Fruit fly (Drosophila melanogaster) whole organism, embryonic: ENCODE measurements around the gene Scgalpha.

ENCODE experiments used
- ATbp ChIP-seq: fragments of 200-800 bp; sonication (Bioruptor generic); optimal IDR thresholded peaks from 2 replicates; lab custom pipeline; 2017; ENCODE audit warnings: missing biosample characterization, mild to moderate bottlenecking, missing genetic modification characterization, missing genetic modification reagents
- Ada2b ChIP-seq: fragments of 200-800 bp; sonication (Bioruptor generic); IDR thresholded peaks from 2 replicates; pipeline ENCODE4 v1.3.6; 2022; ENCODE audit warnings: missing biosample characterization, missing genetic modification characterization
- BEAF-32 ChIP-seq: fragments of 200-800 bp; sonication (Bioruptor generic); optimal IDR thresholded peaks from 3 replicates; lab custom pipeline; 2017; ENCODE audit warnings: missing biosample characterization, missing genetic modification characterization, mild to moderate bottlenecking, moderate library complexity, missing genetic modification reagents
- C15 ChIP-seq: fragments of 200-800 bp; sonication (Bioruptor generic); IDR thresholded peaks from 3 replicates; pipeline ENCODE4 v1.3.6; 2022; ENCODE audit warnings: missing biosample characterization, missing genetic modification characterization
- CG10366 ChIP-seq: fragments of 200-800 bp; sonication (Bioruptor generic); IDR thresholded peaks from 2 replicates; pipeline ENCODE4 v1.3.6; 2022; ENCODE audit warnings: missing biosample characterization, missing genetic modification characterization
- CG13624 ChIP-seq: fragments of 200-800 bp; sonication (Bioruptor generic); optimal IDR thresholded peaks from 2 replicates; lab custom pipeline; 2016; ENCODE audit warnings: missing biosample characterization, missing genetic modification characterization
- CG14014 ChIP-seq: fragments of 200-800 bp; sonication (Bioruptor generic); IDR thresholded peaks from 2 replicates; pipeline ENCODE4 v1.3.6; 2022; ENCODE audit warnings: missing biosample characterization, missing genetic modification characterization
- CG16863 ChIP-seq: fragments of 200-800 bp; sonication (Bioruptor generic); optimal IDR thresholded peaks from 3 replicates; lab custom pipeline; 2016; ENCODE audit warnings: missing biosample characterization, missing genetic modification characterization
- CG18764 ChIP-seq: fragments of 200-800 bp; sonication (Bioruptor generic); optimal IDR thresholded peaks from 3 replicates; lab custom pipeline; 2016; ENCODE audit warnings: missing biosample characterization, missing genetic modification characterization
- CG2712 ChIP-seq: fragments of 200-800 bp; optimal IDR thresholded peaks from 3 replicates; lab custom pipeline; 2019; ENCODE audit warnings: missing biosample characterization, mild to moderate bottlenecking, missing genetic modification characterization, moderate library complexity
- CG31365 ChIP-seq: fragments of 200-800 bp; sonication (Bioruptor generic); optimal IDR thresholded peaks from 2 replicates; lab custom pipeline; 2018; ENCODE audit warnings: missing biosample characterization, mild to moderate bottlenecking, missing genetic modification characterization
- CG33557 ChIP-seq: fragments of 200-800 bp; sonication (Bioruptor generic); optimal IDR thresholded peaks from 2 replicates; lab custom pipeline; 2019; ENCODE audit warnings: missing biosample characterization, mild to moderate bottlenecking, missing genetic modification characterization, moderate library complexity
- CG34376 ChIP-seq: fragments of 200-800 bp; sonication (Bioruptor generic); optimal IDR thresholded peaks from 2 replicates; lab custom pipeline; 2018; ENCODE audit warnings: missing biosample characterization, mild to moderate bottlenecking, missing genetic modification characterization
- CG34422 ChIP-seq: fragments of 200-800 bp; sonication (Bioruptor generic); IDR thresholded peaks from 3 replicates; pipeline ENCODE4 v1.3.6; 2022; ENCODE audit warnings: missing biosample characterization, missing genetic modification characterization
- CG4854 ChIP-seq: fragments of 200-800 bp; sonication (Bioruptor generic); optimal IDR thresholded peaks from 2 replicates; lab custom pipeline; 2016; ENCODE audit warnings: missing biosample characterization, missing genetic modification characterization, inconsistent platforms
- CG7372 ChIP-seq: fragments of 200-800 bp; sonication (Bioruptor generic); IDR thresholded peaks from 2 replicates; pipeline ENCODE4 v1.3.6; 2022; ENCODE audit warnings: missing biosample characterization, missing genetic modification characterization
- CG8924 ChIP-seq: fragments of 200-800 bp; optimal IDR thresholded peaks from 3 replicates; lab custom pipeline; 2019; ENCODE audit warnings: missing biosample characterization, mild to moderate bottlenecking, missing genetic modification characterization, moderate library complexity
- CG9437 ChIP-seq: fragments of 200-800 bp; sonication (Bioruptor generic); optimal IDR thresholded peaks from 2 replicates; lab custom pipeline; 2018; ENCODE audit warnings: missing biosample characterization, mild to moderate bottlenecking, missing genetic modification characterization
- CG9609 ChIP-seq: fragments of 200-800 bp; sonication (Bioruptor generic); optimal IDR thresholded peaks from 3 replicates; lab custom pipeline; 2016; ENCODE audit warnings: missing biosample characterization, missing genetic modification characterization
- CG9817 ChIP-seq: fragments of 200-800 bp; sonication (Bioruptor generic); optimal IDR thresholded peaks from 2 replicates; lab custom pipeline; 2018; ENCODE audit warnings: missing biosample characterization, mild to moderate bottlenecking, missing genetic modification characterization, moderate library complexity
- Chrac-16 ChIP-seq: fragments of 200-800 bp; sonication (Bioruptor generic); optimal IDR thresholded peaks from 3 replicates; lab custom pipeline; 2016; ENCODE audit warnings: missing biosample characterization, missing genetic modification characterization
- Dip3 ChIP-seq: fragments of 200-800 bp; sonication (Bioruptor generic); optimal IDR thresholded peaks from 3 replicates; lab custom pipeline; 2016; ENCODE audit warnings: missing biosample characterization, missing genetic modification characterization
- Eip74EF ChIP-seq, 2 experiments: fragments of 200-800 bp in 1 of 2; fragments of >200 bp in 1 of 2; sonication (Bioruptor generic) in 1 of 2; optimal IDR thresholded peaks; 2 replicates each; lab custom pipeline; 2017 to 2019; ENCODE audit warnings: missing biosample characterization in 2 of 2, missing genetic modification characterization in 2 of 2, mild to moderate bottlenecking in 1 of 2, moderate library complexity in 1 of 2
- Fer1 ChIP-seq: fragments of 200-800 bp; sonication (Bioruptor generic); optimal IDR thresholded peaks from 2 replicates; lab custom pipeline; 2017; ENCODE audit warnings: missing biosample characterization, mild to moderate bottlenecking, missing genetic modification characterization
- Fer2 ChIP-seq: fragments of 200-800 bp; sonication (Bioruptor generic); optimal IDR thresholded peaks from 2 replicates; lab custom pipeline; 2018; ENCODE audit warnings: missing biosample characterization, mild to moderate bottlenecking, missing genetic modification characterization, moderate library complexity
- GATAe ChIP-seq: fragments of 200-800 bp; sonication (Bioruptor generic); conservative IDR thresholded peaks from 2 replicates; pipeline ENCODE4 v1.3.6; 2022; ENCODE audit warnings: missing biosample characterization, missing genetic modification characterization
- Myb ChIP-seq: fragments of 200-800 bp; sonication (Bioruptor generic); optimal IDR thresholded peaks from 2 replicates; lab custom pipeline; 2016; ENCODE audit warnings: missing biosample characterization, missing genetic modification characterization
- NFAT ChIP-seq: fragments of 200-800 bp; sonication (Bioruptor generic); IDR thresholded peaks from 2 replicates; pipeline ENCODE4 v1.3.6; 2022; ENCODE audit warnings: missing biosample characterization, missing genetic modification characterization
- Neu2 ChIP-seq: fragments of 200-800 bp; sonication (Bioruptor generic); optimal IDR thresholded peaks from 3 replicates; lab custom pipeline; 2016; ENCODE audit warnings: missing biosample characterization, missing genetic modification characterization, borderline replicate concordance
- Opbp ChIP-seq: fragments of 200-800 bp; sonication (Bioruptor generic); IDR thresholded peaks from 3 replicates; pipeline ENCODE4 v1.3.6; 2022; ENCODE audit warnings: missing biosample characterization, missing genetic modification characterization; ENCODE audit not compliant: partially characterized antibody
- Sin3A ChIP-seq: fragments of >200 bp; optimal IDR thresholded peaks from 2 replicates; lab custom pipeline; 2018
- Sry-δ ChIP-seq: fragments of 200-800 bp; sonication (Bioruptor generic); optimal IDR thresholded peaks from 2 replicates; lab custom pipeline; 2016; ENCODE audit warnings: missing biosample characterization, missing genetic modification characterization
- Taf1 ChIP-seq: fragments of 200-800 bp; sonication (Bioruptor generic); IDR thresholded peaks from 2 replicates; pipeline ENCODE4 v1.3.6; 2022; ENCODE audit warnings: missing biosample characterization, missing genetic modification characterization
- ab ChIP-seq: fragments of 200-800 bp; sonication (Bioruptor generic); optimal IDR thresholded peaks from 2 replicates; lab custom pipeline; 2016; ENCODE audit warnings: missing biosample characterization, missing genetic modification characterization
- cato ChIP-seq: fragments of 200-800 bp; sonication (Bioruptor generic); optimal IDR thresholded peaks from 2 replicates; lab custom pipeline; 2016; ENCODE audit warnings: missing biosample characterization, missing genetic modification characterization, borderline replicate concordance
- crp ChIP-seq, 2 experiments: fragments of 200-800 bp; sonication (Bioruptor generic); optimal IDR thresholded peaks; 2 replicates in 1 of 2; 3 replicates in 1 of 2; lab custom pipeline; 2017; ENCODE audit warnings: missing biosample characterization in 2 of 2, missing genetic modification characterization in 2 of 2, mild to moderate bottlenecking in 1 of 2, moderate library complexity in 1 of 2
- dpn ChIP-seq, 2 experiments: fragments of 200-800 bp; sonication (Bioruptor generic); optimal IDR thresholded peaks; 3 replicates each; lab custom pipeline; 2016; ENCODE audit warnings: missing biosample characterization in 2 of 2, missing genetic modification characterization in 2 of 2
- ewg ChIP-seq: fragments of 200-800 bp; sonication (Bioruptor generic); optimal IDR thresholded peaks from 3 replicates; lab custom pipeline; 2017; ENCODE audit warnings: mild to moderate bottlenecking, missing biosample characterization, missing genetic modification reagents, missing genetic modification characterization
- gem ChIP-seq: fragments of 200-800 bp; sonication (Bioruptor generic); optimal IDR thresholded peaks from 2 replicates; lab custom pipeline; 2019; ENCODE audit warnings: missing biosample characterization, mild to moderate bottlenecking, missing genetic modification characterization, moderate library complexity
- hkb ChIP-seq, 2 experiments: fragments of 200-800 bp in 1 of 2; fragments of >200 bp in 1 of 2; sonication (Bioruptor generic) in 1 of 2; IDR thresholded peaks in 1 of 2; optimal IDR thresholded peaks in 1 of 2; 2 replicates each; pipeline versions ENCODE4 v1.3.6 to Lab custom; 2017 to 2022; ENCODE audit warnings: missing biosample characterization in 1 of 2, missing genetic modification characterization in 1 of 2
- knrl ChIP-seq: fragments of 200-800 bp; sonication (Bioruptor generic); IDR thresholded peaks from 3 replicates; pipeline ENCODE4 v1.3.6; 2022; ENCODE audit warnings: missing biosample characterization, missing genetic modification characterization; ENCODE audit not compliant: partially characterized antibody
- lilli ChIP-seq: fragments of 200-800 bp; sonication (Bioruptor generic); optimal IDR thresholded peaks from 3 replicates; lab custom pipeline; 2016; ENCODE audit warnings: missing biosample characterization, missing genetic modification characterization
- nmo ChIP-seq: fragments of 200-800 bp; sonication (Bioruptor generic); optimal IDR thresholded peaks from 2 replicates; lab custom pipeline; 2018; ENCODE audit warnings: missing biosample characterization, mild to moderate bottlenecking, missing genetic modification characterization, moderate library complexity
- sim ChIP-seq: fragments of 200-800 bp; sonication (Bioruptor generic); IDR thresholded peaks from 2 replicates; pipeline ENCODE4 v1.3.6; 2022; ENCODE audit warnings: missing biosample characterization, missing genetic modification characterization
- sqz ChIP-seq: fragments of 200-800 bp; sonication (Bioruptor generic); optimal IDR thresholded peaks from 3 replicates; lab custom pipeline; 2018; ENCODE audit warnings: missing biosample characterization, mild to moderate bottlenecking, missing genetic modification characterization
- stc ChIP-seq: fragments of 200-800 bp; sonication (Bioruptor generic); IDR thresholded peaks from 2 replicates; pipeline ENCODE4 v1.3.6; 2022; ENCODE audit warnings: missing biosample characterization, missing genetic modification characterization
- vnd ChIP-seq: fragments of 200-800 bp; sonication (Bioruptor generic); IDR thresholded peaks from 3 replicates; pipeline ENCODE4 v1.3.6; 2022; ENCODE audit warnings: missing biosample characterization, missing genetic modification characterization; ENCODE audit not compliant: partially characterized antibody

Gene Scgalpha

dm6 chr2L:8319858-8320525 is 16.8 kb downstream of the Scgalpha start, which contains the start of the genes mtsh and strat (continued):
- TF ChIP-seq Dip3 = peak; percentile 23
- TF ChIP-seq NFAT (GFP tag; lab: Robert Waterston, UW) = peak; percentile 49; the same call in 1 of the 2 replicates
- peak; percentile 62 for TF ChIP-seq CG18764 (GFP tag; lab: Kevin White, UChicago)
- peak; percentile 50; the same call in 2 of the 3 replicates for TF ChIP-seq vnd (GFP tag; lab: Robert Waterston, UW)
- TF ChIP-seq CG34422 (GFP tag; lab: Robert Waterston, UW) = no peak; the same call in 2 of the 3 replicates
- TF ChIP-seq stc = peak; percentile 59; the same call in 1 of the 2 replicates
- TF ChIP-seq GATAe = peak; percentile 63; the same call in 1 of the 2 replicates
- peak; percentile 9; the same call in 1 of the 2 replicates for TF ChIP-seq CG14014 (GFP tag; lab: Robert Waterston, UW)
- peak; percentile 7 for TF ChIP-seq ewg (GFP tag; lab: Kevin White, UChicago)
- TF ChIP-seq CG33557 = peak; percentile 59
- TF ChIP-seq Ada2b = peak; percentile 16; the same call in 1 of the 2 replicates
- TF ChIP-seq CG31365 (tag; lab: Kevin White, UChicago) = peak; percentile 64
- TF ChIP-seq ab = no peak
- peak; percentile 46; the same call in 1 of the 2 replicates for TF ChIP-seq sim
- TF ChIP-seq lilli (GFP tag; lab: Kevin White, UChicago) = peak; percentile 58
- TF ChIP-seq Chrac-16 (GFP tag; lab: Kevin White, UChicago) = no peak
- TF ChIP-seq Neu2 (GFP tag; lab: Kevin White, UChicago) = no peak
- peak; percentile 86 for TF ChIP-seq Fer1
- peak; percentile 38 to 51 for TF ChIP-seq dpn (GFP tag; optimal IDR thresholded peaks at IDR 0.05; lab: Kevin White, UChicago)
- peak; percentile 13 for TF ChIP-seq CG16863 (GFP tag; lab: Kevin White, UChicago)
- TF ChIP-seq hkb (optimal IDR thresholded peaks at IDR 0.05; lab: Kevin White, UChicago) = no peak
- peak; percentile 37 for TF ChIP-seq hkb (GFP tag; IDR thresholded peaks at IDR 0.05; lab: Robert Waterston, UW)
- TF ChIP-seq CG34376 = peak; percentile 84
- 0 out of 2 replicates have a peak, but pooled peaks have one; percentile 8 for TF ChIP-seq CG7372 (GFP tag; lab: Robert Waterston, UW)
- TF ChIP-seq Opbp (GFP tag; lab: Robert Waterston, UW) = peak; percentile 57; the same call in 1 of the 3 replicates
- no peak for TF ChIP-seq CG9609 (GFP tag; lab: Kevin White, UChicago)
- TF ChIP-seq CG9437 (GFP tag; lab: Kevin White, UChicago) = peak; percentile 61
- peak; percentile 18; the same call in 1 of the 2 replicates for TF ChIP-seq CG10366 (GFP tag; lab: Robert Waterston, UW)
- peak; percentile 73 for TF ChIP-seq CG13624 (GFP tag; lab: Kevin White, UChicago)
- TF ChIP-seq Myb = peak; percentile 74
- TF ChIP-seq CG9817 (tag; lab: Kevin White, UChicago) = peak; percentile 30
- TF ChIP-seq Eip74EF (GFP tag; optimal IDR thresholded peaks at IDR 0.05; lab: Kevin White, UChicago) = peak in 1 of 2 experiments; percentile 1
- TF ChIP-seq cato (GFP tag; lab: Kevin White, UChicago) = peak; percentile 13
- peak; percentile 33 for TF ChIP-seq ATbp (GFP tag; lab: Kevin White, UChicago)
- peak; percentile 62 for TF ChIP-seq Sry-δ (GFP tag; lab: Kevin White, UChicago)
- peak; percentile 55 for TF ChIP-seq sqz (GFP tag; lab: Kevin White, UChicago)
- TF ChIP-seq CG4854 (GFP tag; lab: Kevin White, UChicago) = peak; percentile 63
- peak; percentile 50 for TF ChIP-seq Sin3A
- peak; percentile 59 for TF ChIP-seq BEAF-32 (GFP tag; lab: Kevin White, UChicago)
- TF ChIP-seq CG2712 (tag; lab: Kevin White, UChicago) = peak; percentile 70
- TF ChIP-seq C15 (GFP tag; lab: Robert Waterston, UW) = no peak
- TF ChIP-seq CG8924 = peak; percentile 16
- TF ChIP-seq Fer2 (tag; lab: Kevin White, UChicago) = peak; percentile 31
- TF ChIP-seq crp (GFP tag; optimal IDR thresholded peaks at IDR 0.05; lab: Kevin White, UChicago) = peak in 1 of 2 experiments; percentile 47
- TF ChIP-seq nmo = peak; percentile 62
- TF ChIP-seq knrl (GFP tag; lab: Robert Waterston, UW) = peak; percentile 48; the same call in 2 of the 3 replicates
- TF ChIP-seq gem (tag; lab: Kevin White, UChicago) = no peak
- no peak for TF ChIP-seq Taf1
